Fruit fly (Drosophila melanogaster) whole organism, embryonic: ENCODE measurements around the gene Pk34A.

Experiments
- CG14050 ChIP-seq: fragments of 200-800 bp; sonication (Bioruptor generic); IDR thresholded peaks from 3 replicates; pipeline ENCODE4 v1.3.6; 2022; ENCODE audit warnings: missing biosample characterization, missing genetic modification characterization
- CG8089 ChIP-seq: fragments of 200-800 bp; sonication (Bioruptor generic); optimal IDR thresholded peaks from 3 replicates; lab custom pipeline; 2016; ENCODE audit warnings: missing biosample characterization, missing genetic modification characterization
- CG8281 ChIP-seq: fragments of 200-800 bp; sonication (Bioruptor generic); optimal IDR thresholded peaks from 2 replicates; lab custom pipeline; 2018; ENCODE audit warnings: missing biosample characterization, mild to moderate bottlenecking, missing genetic modification characterization, moderate library complexity
- Hr51 ChIP-seq, 2 experiments: fragments of 200-800 bp; sonication (Bioruptor generic); optimal IDR thresholded peaks; 2 replicates in 1 of 2; 3 replicates in 1 of 2; lab custom pipeline; 2016 to 2018; ENCODE audit warnings: missing biosample characterization in 2 of 2, missing genetic modification characterization in 2 of 2, mild to moderate bottlenecking in 1 of 2, moderate library complexity in 1 of 2
- NK7.1 ChIP-seq: fragments of 200-800 bp; sonication (Bioruptor generic); optimal IDR thresholded peaks from 3 replicates; lab custom pipeline; 2016; ENCODE audit warnings: missing biosample characterization, missing genetic modification characterization
- Rfx ChIP-seq: fragments of 200-800 bp; sonication (Bioruptor generic); IDR thresholded peaks from 2 replicates; pipeline ENCODE4 v1.3.6; 2022; ENCODE audit warnings: missing biosample characterization, missing genetic modification characterization
- Vsx1 ChIP-seq: fragments of 200-800 bp; sonication (Bioruptor generic); optimal IDR thresholded peaks from 2 replicates; lab custom pipeline; 2017; ENCODE audit warnings: missing biosample characterization, mild to moderate bottlenecking, missing genetic modification characterization, missing genetic modification reagents
- ash1 ChIP-seq: fragments of 200-800 bp; sonication (Bioruptor generic); optimal IDR thresholded peaks from 2 replicates; lab custom pipeline; 2018; ENCODE audit warnings: missing biosample characterization, mild to moderate bottlenecking, missing genetic modification characterization
- br ChIP-seq: fragments of >200 bp; optimal IDR thresholded peaks from 2 replicates; lab custom pipeline; 2017
- ci ChIP-seq: fragments of 200-800 bp; sonication (Bioruptor generic); IDR thresholded peaks from 3 replicates; pipeline ENCODE4 v1.3.6; 2022; ENCODE audit warnings: missing biosample characterization, missing genetic modification characterization
- fu2 ChIP-seq: fragments of 200-800 bp; sonication (Bioruptor generic); optimal IDR thresholded peaks from 2 replicates; lab custom pipeline; 2016; ENCODE audit warnings: missing biosample characterization, missing genetic modification characterization
- yki ChIP-seq: fragments of >200 bp; optimal IDR thresholded peaks from 3 replicates; lab custom pipeline; 2018

- TF ChIP-seq Vsx1 (GFP tag; lab: Kevin White, UChicago) (no peak), ash1 (no peak), ci (peak; percentile 9; the same call in 1 of the 3 replicates), Rfx (GFP tag; lab: Robert Waterston, UW) (peak; percentile 27; the same call in 1 of the 2 replicates), yki (lab: Kevin White, UChicago) (no peak), NK7.1 (GFP tag; lab: Kevin White, UChicago) (no peak), CG8089 (GFP tag; lab: Kevin White, UChicago) (no peak), CG8281 (no peak), br (lab: Kevin White, UChicago) (no peak), fu2 (GFP tag; lab: Kevin White, UChicago) (no peak), CG14050 (GFP tag; lab: Robert Waterston, UW) (no peak), Hr51 (GFP tag; optimal IDR thresholded peaks at IDR 0.05; lab: Kevin White, UChicago) (no peak)
Observed at dm6 chr2L:13203437-13204137, 45.0 kb downstream of the Pk34A start, which contains the start of gene Pect.
